Worm (Caenorhabditis elegans): Measurements from ENCODE around the gene scl-2.
A peak's percentile ranks its signal among the peaks of the same experiment; 100 is the strongest.

scl-2 gene

ce11 chrIV:13028746-13029673 is 28.5 kb upstream of the scl-2 start:
- TF ChIP-seq ceh-34 (tag; optimal IDR thresholded peaks at IDR 0.05), result peak; percentile 79
- TF ChIP-seq fkh-10 (GFP tag; optimal IDR thresholded peaks at IDR 0.05), result no peak

ce11 chrIV:13029674-13030466 is 27.6 kb upstream of the scl-2 start:
- TF ChIP-seq sdc-2 (tag; optimal IDR thresholded peaks at IDR 0.05), result peak; percentile 49
- TF ChIP-seq sox-4 (tag; optimal IDR thresholded peaks at IDR 0.05), result no peak
- no peak for TF ChIP-seq fkh-6 (tag; optimal IDR thresholded peaks at IDR 0.05)
- peak; percentile 16 for TF ChIP-seq unc-86 (tag; optimal IDR thresholded peaks at IDR 0.05)
- no peak for TF ChIP-seq ahr-1 (tag; optimal IDR thresholded peaks at IDR 0.05)
- no peak for TF ChIP-seq pax-1 (tag; optimal IDR thresholded peaks at IDR 0.05)
- no peak for TF ChIP-seq ama-1 (optimal IDR thresholded peaks at IDR 0.05)
- TF ChIP-seq Y22D7AL.16 (tag; optimal IDR thresholded peaks at IDR 0.05), result no peak
- peak; percentile 41 for TF ChIP-seq ceh-34 (tag; optimal IDR thresholded peaks at IDR 0.05)
- TF ChIP-seq gmeb-2 (tag; optimal IDR thresholded peaks at IDR 0.05), result no peak
- TF ChIP-seq elt-4 (tag; optimal IDR thresholded peaks at IDR 0.05), result no peak
- TF ChIP-seq ceh-24 (tag; optimal IDR thresholded peaks at IDR 0.05), result no peak
- TF ChIP-seq hlh-15 (tag; optimal IDR thresholded peaks at IDR 0.05), result no peak
- no peak for TF ChIP-seq unc-3 (GFP tag; conservative IDR thresholded peaks at IDR 0.05)
- TF ChIP-seq unc-3 (tag; optimal IDR thresholded peaks at IDR 0.05), result no peak
- TF ChIP-seq unc-42 (tag; optimal IDR thresholded peaks at IDR 0.05), result peak; percentile 4
- TF ChIP-seq hlh-6 (tag; optimal IDR thresholded peaks at IDR 0.05), result peak; percentile 66
- TF ChIP-seq tbx-2 (tag; optimal IDR thresholded peaks at IDR 0.05), result peak; percentile 35
- TF ChIP-seq dve-1 (tag; optimal IDR thresholded peaks at IDR 0.05), result peak; percentile 47
- TF ChIP-seq che-1 (tag; optimal IDR thresholded peaks at IDR 0.05), result peak; percentile 32
- no peak for TF ChIP-seq F13H6.1 (tag; optimal IDR thresholded peaks at IDR 0.05)
- TF ChIP-seq lim-6 (tag; optimal IDR thresholded peaks at IDR 0.05), result no peak
- peak; percentile 40 for TF ChIP-seq fax-1 (tag; optimal IDR thresholded peaks at IDR 0.05)
- TF ChIP-seq ceh-45 (GFP tag; IDR thresholded peaks at IDR 0.05), result no peak
- no peak for TF ChIP-seq pros-1 (tag; optimal IDR thresholded peaks at IDR 0.05)
- TF ChIP-seq syd-9 (tag; optimal IDR thresholded peaks at IDR 0.05), result no peak
- no peak for TF ChIP-seq hlh-8 (tag; optimal IDR thresholded peaks at IDR 0.05)
- TF ChIP-seq mec-3 (tag; optimal IDR thresholded peaks at IDR 0.05; ENCODE audit: borderline replicate concordance), result no peak
- TF ChIP-seq unc-55 (GFP tag; optimal IDR thresholded peaks at IDR 0.05), result peak; percentile 11
- no peak for TF ChIP-seq K09A11.1 (tag; optimal IDR thresholded peaks at IDR 0.05; ENCODE audit: insufficient read depth)
- TF ChIP-seq ceh-31 (tag; optimal IDR thresholded peaks at IDR 0.05), result peak; percentile 83
- TF ChIP-seq ceh-30 (tag; optimal IDR thresholded peaks at IDR 0.05), result no peak
- TF ChIP-seq elt-2 (tag; optimal IDR thresholded peaks at IDR 0.05), result peak; percentile 1
- peak; percentile 47 for TF ChIP-seq nfya-1 (tag; optimal IDR thresholded peaks at IDR 0.05)
- no peak for TF ChIP-seq pha-2 (tag; optimal IDR thresholded peaks at IDR 0.05)
- peak; percentile 45 for TF ChIP-seq rnt-1 (tag; optimal IDR thresholded peaks at IDR 0.05)
- TF ChIP-seq ceh-9 (tag; optimal IDR thresholded peaks at IDR 0.05), result no peak
- no peak for TF ChIP-seq eyg-1 (tag; optimal IDR thresholded peaks at IDR 0.05)
- TF ChIP-seq npax-4 (tag; optimal IDR thresholded peaks at IDR 0.05), result no peak
- TF ChIP-seq ceh-14 (tag; optimal IDR thresholded peaks at IDR 0.05), result no peak
- TF ChIP-seq C08G9.2 (tag; optimal IDR thresholded peaks at IDR 0.05), result peak; percentile 33
- TF ChIP-seq fkh-10 (GFP tag; optimal IDR thresholded peaks at IDR 0.05), result no peak
- peak; percentile 59 for TF ChIP-seq ref-2 (tag; optimal IDR thresholded peaks at IDR 0.05)
- no peak for TF ChIP-seq C38D4.7 (GFP tag; optimal IDR thresholded peaks at IDR 0.05)
- TF ChIP-seq odd-2 (tag; optimal IDR thresholded peaks at IDR 0.05), result no peak
- no peak for TF ChIP-seq pag-3 (tag; optimal IDR thresholded peaks at IDR 0.05; ENCODE audit: borderline replicate concordance)
- no peak for TF ChIP-seq nhr-232 (tag; optimal IDR thresholded peaks at IDR 0.05)
- TF ChIP-seq ceh-19 (GFP tag; optimal IDR thresholded peaks at IDR 0.05), result peak; percentile 71

All from whole organism, late embryonic.